Worm (Caenorhabditis elegans) whole organism, L3 larva: ENCODE data around the gene clec-227.

Source experiments
- R02D3.7 ChIP-seq: fragments of 150-350 bp; optimal IDR thresholded peaks from 2 replicates; lab custom pipeline; 2014; ENCODE audit warnings: missing biosample characterization, missing genetic modification characterization
- ZK546.5 ChIP-seq: sonication (generic microtip); optimal IDR thresholded peaks from 2 replicates; lab custom pipeline; 2017; ENCODE audit warnings: missing biosample characterization, missing genetic modification characterization
- aly-2 ChIP-seq: fragments of 150-350 bp; optimal IDR thresholded peaks from 2 replicates; lab custom pipeline; 2014; ENCODE audit warnings: missing biosample characterization, missing genetic modification characterization
- ama-1 ChIP-seq: fragments of 150-350 bp; optimal IDR thresholded peaks from 2 replicates; lab custom pipeline; 2018
- ceh-16 ChIP-seq: sonication (generic microtip); optimal IDR thresholded peaks from 2 replicates; lab custom pipeline; 2017; ENCODE audit warnings: missing biosample characterization, missing genetic modification characterization
- ceh-28 ChIP-seq: fragments of 150-350 bp; optimal IDR thresholded peaks from 2 replicates; lab custom pipeline; 2014; ENCODE audit warnings: missing biosample characterization, missing genetic modification reagents, missing genetic modification characterization
- ceh-82 ChIP-seq: fragments of 150-350 bp; optimal IDR thresholded peaks from 2 replicates; lab custom pipeline; 2014; ENCODE audit warnings: missing biosample characterization, missing genetic modification characterization
- ceh-9 ChIP-seq: sonication (generic microtip); optimal IDR thresholded peaks from 2 replicates; lab custom pipeline; 2018; ENCODE audit warnings: missing biosample characterization, missing genetic modification characterization
- egl-27 ChIP-seq: sonication (generic microtip); optimal IDR thresholded peaks from 4 replicates; lab custom pipeline; 2017; ENCODE audit warnings: missing biosample characterization, missing genetic modification reagents, missing genetic modification characterization
- elt-1 ChIP-seq: fragments of 150-350 bp; optimal IDR thresholded peaks from 2 replicates; lab custom pipeline; 2014; ENCODE audit warnings: missing biosample characterization, missing genetic modification characterization
- elt-2 ChIP-seq: sonication (generic microtip); optimal IDR thresholded peaks from 2 replicates; lab custom pipeline; 2016; ENCODE audit warnings: missing genetic modification reagents, mild to moderate bottlenecking, missing genetic modification characterization, missing compliant biosample characterization
- elt-3 ChIP-seq, 3 experiments: fragments of 150-350 bp in 1 of 3; sonication (generic microtip) in 2 of 3; optimal IDR thresholded peaks; 2 replicates in 2 of 3; 4 replicates in 1 of 3; lab custom pipeline; 2014 to 2017; ENCODE audit warnings: missing biosample characterization in 3 of 3, missing genetic modification characterization in 3 of 3
- eor-1 ChIP-seq, 2 experiments: fragments of 150-350 bp; optimal IDR thresholded peaks; 2 replicates each; lab custom pipeline; 2014 to 2018; ENCODE audit warnings: missing biosample characterization in 2 of 2, missing genetic modification characterization in 2 of 2
- fkh-10 ChIP-seq: sonication (generic microtip); optimal IDR thresholded peaks from 2 replicates; lab custom pipeline; 2017; ENCODE audit warnings: missing biosample characterization, missing genetic modification reagents, missing genetic modification characterization
- fkh-2 ChIP-seq: fragments of 150-350 bp; optimal IDR thresholded peaks from 2 replicates; lab custom pipeline; 2014; ENCODE audit warnings: missing biosample characterization, missing genetic modification reagents, missing genetic modification characterization
- fos-1 ChIP-seq: fragments of 150-350 bp; optimal IDR thresholded peaks from 2 replicates; lab custom pipeline; 2014; ENCODE audit warnings: missing biosample characterization, missing genetic modification characterization
- jun-1 ChIP-seq: fragments of 150-350 bp; optimal IDR thresholded peaks from 2 replicates; lab custom pipeline; 2014; ENCODE audit warnings: missing biosample characterization, missing genetic modification reagents, missing genetic modification characterization
- lin-15B ChIP-seq: fragments of 150-350 bp; optimal IDR thresholded peaks from 2 replicates; lab custom pipeline; 2014; ENCODE audit warnings: missing biosample characterization, missing genetic modification characterization
- lsy-12 ChIP-seq: sonication (generic microtip); optimal IDR thresholded peaks from 2 replicates; lab custom pipeline; 2016; ENCODE audit warnings: mild to moderate bottlenecking, missing genetic modification characterization, missing compliant biosample characterization
- mdl-1 ChIP-seq: fragments of 150-350 bp; optimal IDR thresholded peaks from 2 replicates; lab custom pipeline; 2014; ENCODE audit warnings: missing biosample characterization, missing genetic modification characterization
- mml-1 ChIP-seq: fragments of 150-350 bp; sonication (generic microtip); optimal IDR thresholded peaks from 3 replicates; lab custom pipeline; 2014; ENCODE audit warnings: missing biosample characterization, missing genetic modification characterization
- nhr-11 ChIP-seq: fragments of 150-350 bp; optimal IDR thresholded peaks from 2 replicates; lab custom pipeline; 2014; ENCODE audit warnings: missing biosample characterization, missing genetic modification characterization
- nhr-12 ChIP-seq: fragments of 150-350 bp; optimal IDR thresholded peaks from 2 replicates; lab custom pipeline; 2014; ENCODE audit warnings: missing biosample characterization, missing genetic modification characterization
- nhr-23 ChIP-seq: fragments of 150-350 bp; optimal IDR thresholded peaks from 2 replicates; lab custom pipeline; 2014; ENCODE audit warnings: missing biosample characterization, missing genetic modification reagents, missing genetic modification characterization
- nhr-237 ChIP-seq: fragments of 150-350 bp; optimal IDR thresholded peaks from 2 replicates; lab custom pipeline; 2014; ENCODE audit warnings: missing biosample characterization, missing genetic modification characterization
- nhr-25 ChIP-seq: sonication (generic microtip); optimal IDR thresholded peaks from 2 replicates; lab custom pipeline; 2017; ENCODE audit warnings: missing biosample characterization, missing genetic modification characterization
- nhr-28 ChIP-seq: fragments of 150-350 bp; optimal IDR thresholded peaks from 2 replicates; lab custom pipeline; 2014; ENCODE audit warnings: missing biosample characterization, missing genetic modification characterization
- nhr-67 ChIP-seq: fragments of 150-350 bp; optimal IDR thresholded peaks from 2 replicates; lab custom pipeline; 2014; ENCODE audit warnings: missing biosample characterization, missing genetic modification characterization
- nhr-76 ChIP-seq: fragments of 150-350 bp; sonication (generic microtip); optimal IDR thresholded peaks from 5 replicates; lab custom pipeline; 2014; ENCODE audit warnings: missing biosample characterization, missing genetic modification characterization
- nhr-77 ChIP-seq: fragments of 150-350 bp; optimal IDR thresholded peaks from 2 replicates; lab custom pipeline; 2014; ENCODE audit warnings: missing biosample characterization, missing genetic modification characterization
- pha-4 ChIP-seq: fragments of 150-350 bp; optimal IDR thresholded peaks from 2 replicates; lab custom pipeline; 2014; ENCODE audit warnings: missing biosample characterization, missing genetic modification reagents, missing genetic modification characterization
- pqm-1 ChIP-seq: fragments of 150-350 bp; optimal IDR thresholded peaks from 2 replicates; lab custom pipeline; 2017; ENCODE audit warnings: missing biosample characterization, missing genetic modification characterization, inconsistent platforms
- sea-2 ChIP-seq: fragments of 150-350 bp; sonication (generic microtip); optimal IDR thresholded peaks from 4 replicates; lab custom pipeline; 2014; ENCODE audit warnings: missing biosample characterization, missing genetic modification reagents, missing genetic modification characterization
- skn-1 ChIP-seq: fragments of 150-350 bp; optimal IDR thresholded peaks from 2 replicates; lab custom pipeline; 2014; ENCODE audit warnings: missing biosample characterization, missing genetic modification characterization
- snpc-4 ChIP-seq: fragments of 150-350 bp; optimal IDR thresholded peaks from 2 replicates; lab custom pipeline; 2014; ENCODE audit warnings: missing biosample characterization, missing genetic modification characterization
- tbx-2 ChIP-seq: sonication (generic microtip); optimal IDR thresholded peaks from 2 replicates; lab custom pipeline; 2016; ENCODE audit warnings: mild to moderate bottlenecking, missing genetic modification characterization, missing compliant biosample characterization
- unc-62 ChIP-seq: fragments of 150-350 bp; sonication (generic microtip); optimal IDR thresholded peaks from 4 replicates; lab custom pipeline; 2014; ENCODE audit warnings: missing biosample characterization, missing genetic modification reagents, missing genetic modification characterization
- zag-1 ChIP-seq: fragments of 150-350 bp; optimal IDR thresholded peaks from 2 replicates; lab custom pipeline; 2014; ENCODE audit warnings: missing biosample characterization, missing genetic modification characterization
- ztf-11 ChIP-seq: fragments of 150-350 bp; optimal IDR thresholded peaks from 2 replicates; lab custom pipeline; 2014; ENCODE audit warnings: missing biosample characterization, missing genetic modification characterization
- ztf-4 ChIP-seq: fragments of 150-350 bp; optimal IDR thresholded peaks from 2 replicates; lab custom pipeline; 2014; ENCODE audit warnings: missing biosample characterization, missing genetic modification characterization

The clec-227 gene

ce11 chrV:14448669-14449068 is 23.7 kb upstream of the clec-227 start:
- TF ChIP-seq ceh-28 (tag; lab: Kevin White, UChicago), result no peak
- TF ChIP-seq fkh-2 (tag; lab: Kevin White, UChicago), result no peak
- TF ChIP-seq elt-1 (tag; lab: Kevin White, UChicago), result no peak
- TF ChIP-seq ZK546.5 (tag; lab: Kevin White, UChicago), result no peak
- no peak for TF ChIP-seq zag-1
- TF ChIP-seq tbx-2 (tag; lab: Kevin White, UChicago), result no peak
- no peak for TF ChIP-seq egl-27 (tag; lab: Kevin White, UChicago)
- no peak for TF ChIP-seq lin-15B (tag; lab: Kevin White, UChicago)
- TF ChIP-seq nhr-77, result no peak
- no peak for TF ChIP-seq ama-1 (lab: Kevin White, UChicago)
- TF ChIP-seq unc-62 (GFP tag; lab: Kevin White, UChicago), result no peak
- TF ChIP-seq ztf-4, result no peak
- no peak for TF ChIP-seq pha-4
- TF ChIP-seq nhr-67 (tag; lab: Kevin White, UChicago), result no peak
- TF ChIP-seq fos-1 (tag; lab: Kevin White, UChicago), result no peak
- no peak for TF ChIP-seq elt-2
- no peak for TF ChIP-seq fkh-10
- TF ChIP-seq aly-2 (tag; lab: Kevin White, UChicago), result no peak
- TF ChIP-seq nhr-76, result no peak
- no peak for TF ChIP-seq jun-1

- TF ChIP-seq ama-1 (lab: Kevin White, UChicago) (no peak), mml-1 (tag; lab: Kevin White, UChicago) (no peak), ceh-28 (tag; lab: Kevin White, UChicago) (no peak), ztf-11 (no peak), jun-1 (no peak), nhr-76 (no peak), nhr-23 (no peak), ceh-16 (no peak), tbx-2 (tag; lab: Kevin White, UChicago) (no peak), nhr-237 (tag; lab: Kevin White, UChicago) (no peak), fos-1 (tag; lab: Kevin White, UChicago) (no peak)
Measured at ce11 chrV:14449397-14449796, 22.9 kb upstream of the clec-227 start, which contains the start of gene F23B12.7. Gene F23B12.7 (plus strand): TSS chrV:14449697.

- TF ChIP-seq mml-1 (tag; lab: Kevin White, UChicago) (no peak), snpc-4 (tag; lab: Kevin White, UChicago) (no peak), elt-1 (tag; lab: Kevin White, UChicago) (no peak), pqm-1 (no peak), skn-1 (tag; lab: Kevin White, UChicago) (no peak), nhr-11 (no peak)
Measured at ce11 chrV:14456626-14457025, 15.7 kb upstream of the clec-227 start, which contains the start of gene bmk-1. Gene bmk-1 (minus strand): TSS chrV:14456984.

- TF ChIP-seq sea-2 (GFP tag; lab: Kevin White, UChicago) (no peak), unc-62 (GFP tag; lab: Kevin White, UChicago) (no peak), nhr-28 (tag; lab: Kevin White, UChicago) (no peak), skn-1 (tag; lab: Kevin White, UChicago) (no peak), ceh-16 (no peak), ceh-82 (tag; lab: Kevin White, UChicago) (no peak), elt-3 (tag; optimal IDR thresholded peaks at IDR 0.05; lab: Kevin White, UChicago) (no peak), nhr-76 (no peak), ama-1 (lab: Kevin White, UChicago) (no peak), lin-15B (tag; lab: Kevin White, UChicago) (no peak), nhr-25 (tag; lab: Kevin White, UChicago) (no peak), ceh-28 (tag; lab: Kevin White, UChicago) (no peak), ceh-9 (no peak)
Measured at ce11 chrV:14457070-14457469, 15.3 kb upstream of the clec-227 start, which contains the start of gene coh-3. Gene coh-3 (plus strand): TSS chrV:14457422.

ce11 chrV:14460122-14460521 is 12.2 kb upstream of the clec-227 start:
- TF ChIP-seq eor-1 (tag; optimal IDR thresholded peaks at IDR 0.05; lab: Kevin White, UChicago) (no peak), nhr-67 (tag; lab: Kevin White, UChicago) (no peak), R02D3.7 (tag; lab: Kevin White, UChicago) (no peak), nhr-12 (no peak), mdl-1 (tag; lab: Kevin White, UChicago) (no peak), jun-1 (no peak), lsy-12 (tag; lab: Kevin White, UChicago) (no peak), nhr-11 (no peak), mml-1 (tag; lab: Kevin White, UChicago) (no peak), fkh-10 (no peak), nhr-76 (no peak), lin-15B (tag; lab: Kevin White, UChicago) (no peak), unc-62 (GFP tag; lab: Kevin White, UChicago) (no peak), nhr-25 (tag; lab: Kevin White, UChicago) (no peak), tbx-2 (tag; lab: Kevin White, UChicago) (no peak), nhr-28 (tag; lab: Kevin White, UChicago) (no peak)
